Fruit fly (Drosophila melanogaster) whole organism, embryonic: ENCODE data around the gene CG31131.

ENCODE experiments used
- Asciz ChIP-seq: fragments of 200-800 bp; sonication (Bioruptor generic); optimal IDR thresholded peaks from 2 replicates; lab custom pipeline; 2017; ENCODE audit warnings: missing biosample characterization, mild to moderate bottlenecking, missing genetic modification characterization, missing genetic modification reagents
- B-H1 ChIP-seq: fragments of 200-800 bp; sonication (Bioruptor generic); IDR thresholded peaks from 3 replicates; pipeline ENCODE4 v1.3.6; 2022; ENCODE audit warnings: missing biosample characterization, missing genetic modification characterization
- BEAF-32 ChIP-seq: fragments of 200-800 bp; sonication (Bioruptor generic); optimal IDR thresholded peaks from 3 replicates; lab custom pipeline; 2017; ENCODE audit warnings: missing biosample characterization, missing genetic modification characterization, mild to moderate bottlenecking, moderate library complexity, missing genetic modification reagents
- CG11696 ChIP-seq: fragments of 200-800 bp; sonication (Bioruptor generic); IDR thresholded peaks from 2 replicates; pipeline ENCODE4 v1.3.6; 2022; ENCODE audit warnings: missing biosample characterization, missing genetic modification characterization
- CG14441 ChIP-seq: fragments of 200-800 bp; sonication (Bioruptor generic); IDR thresholded peaks from 2 replicates; pipeline ENCODE4 v1.3.6; 2022; ENCODE audit warnings: missing biosample characterization, missing genetic modification characterization
- CG14860 ChIP-seq: fragments of 200-800 bp; sonication (Bioruptor generic); IDR thresholded peaks from 3 replicates; pipeline ENCODE4 v1.3.6; 2022; ENCODE audit warnings: missing biosample characterization, missing genetic modification characterization; ENCODE audit not compliant: partially characterized antibody
- CG15073 ChIP-seq: fragments of 200-800 bp; sonication (Bioruptor generic); optimal IDR thresholded peaks from 2 replicates; lab custom pipeline; 2016; ENCODE audit warnings: missing biosample characterization, missing genetic modification characterization
- CG16863 ChIP-seq: fragments of 200-800 bp; sonication (Bioruptor generic); optimal IDR thresholded peaks from 3 replicates; lab custom pipeline; 2016; ENCODE audit warnings: missing biosample characterization, missing genetic modification characterization
- CG17359 ChIP-seq: fragments of 200-800 bp; sonication (Bioruptor generic); optimal IDR thresholded peaks from 3 replicates; lab custom pipeline; 2018; ENCODE audit warnings: missing biosample characterization, mild to moderate bottlenecking, missing genetic modification characterization, moderate library complexity
- CG2120 ChIP-seq: fragments of 200-800 bp; sonication (Bioruptor generic); optimal IDR thresholded peaks from 3 replicates; lab custom pipeline; 2016; ENCODE audit warnings: missing biosample characterization, missing genetic modification characterization
- CG3163 ChIP-seq: fragments of 200-800 bp; sonication (Bioruptor generic); optimal IDR thresholded peaks from 3 replicates; lab custom pipeline; 2016; ENCODE audit warnings: missing biosample characterization, missing genetic modification characterization
- CG33557 ChIP-seq: fragments of 200-800 bp; sonication (Bioruptor generic); optimal IDR thresholded peaks from 2 replicates; lab custom pipeline; 2019; ENCODE audit warnings: missing biosample characterization, mild to moderate bottlenecking, missing genetic modification characterization, moderate library complexity
- CG4730 ChIP-seq: fragments of 200-800 bp; sonication (Bioruptor generic); IDR thresholded peaks from 2 replicates; pipeline ENCODE4 v1.3.6; 2022; ENCODE audit warnings: missing biosample characterization, missing genetic modification characterization
- CG6683 ChIP-seq: fragments of 200-800 bp; sonication (Bioruptor generic); optimal IDR thresholded peaks from 2 replicates; lab custom pipeline; 2017; ENCODE audit warnings: missing biosample characterization, mild to moderate bottlenecking, missing genetic modification characterization, missing genetic modification reagents
- CG6813 ChIP-seq: fragments of 200-800 bp; sonication (Bioruptor generic); optimal IDR thresholded peaks from 2 replicates; lab custom pipeline; 2017; ENCODE audit warnings: missing biosample characterization, missing genetic modification characterization, mild to moderate bottlenecking, moderate library complexity, missing genetic modification reagents
- CG6854 ChIP-seq: fragments of 200-800 bp; sonication (Bioruptor generic); optimal IDR thresholded peaks from 3 replicates; lab custom pipeline; 2017; ENCODE audit warnings: missing biosample characterization, mild to moderate bottlenecking, missing genetic modification characterization
- CG7357 ChIP-seq: fragments of 200-800 bp; sonication (Bioruptor generic); IDR thresholded peaks from 3 replicates; pipeline ENCODE4 v1.3.6; 2022; ENCODE audit warnings: missing biosample characterization, missing genetic modification characterization
- CG8290 ChIP-seq, 3 experiments: fragments of 200-800 bp; sonication (Bioruptor generic); optimal IDR thresholded peaks; 2 replicates each; lab custom pipeline; 2016 to 2019; ENCODE audit warnings: missing biosample characterization in 3 of 3, missing genetic modification characterization in 3 of 3, mild to moderate bottlenecking in 2 of 3, moderate library complexity in 1 of 3
- CG8924 ChIP-seq: fragments of 200-800 bp; optimal IDR thresholded peaks from 3 replicates; lab custom pipeline; 2019; ENCODE audit warnings: missing biosample characterization, mild to moderate bottlenecking, missing genetic modification characterization, moderate library complexity
- CG9932 ChIP-seq: fragments of 200-800 bp; sonication (Bioruptor generic); IDR thresholded peaks from 2 replicates; pipeline ENCODE4 v1.3.6; 2022; ENCODE audit warnings: missing biosample characterization, missing genetic modification characterization
- Fer1 ChIP-seq: fragments of 200-800 bp; sonication (Bioruptor generic); optimal IDR thresholded peaks from 2 replicates; lab custom pipeline; 2017; ENCODE audit warnings: missing biosample characterization, mild to moderate bottlenecking, missing genetic modification characterization
- Jarid2 ChIP-seq: fragments of 200-800 bp; sonication (Bioruptor generic); optimal IDR thresholded peaks from 3 replicates; lab custom pipeline; 2017; ENCODE audit warnings: mild to moderate bottlenecking, missing biosample characterization, missing genetic modification reagents, missing genetic modification characterization
- Myb ChIP-seq: fragments of 200-800 bp; sonication (Bioruptor generic); optimal IDR thresholded peaks from 2 replicates; lab custom pipeline; 2016; ENCODE audit warnings: missing biosample characterization, missing genetic modification characterization
- Nf-YA ChIP-seq: fragments of 200-800 bp; sonication (Bioruptor generic); IDR thresholded peaks from 2 replicates; pipeline ENCODE4 v1.3.6; 2022; ENCODE audit warnings: missing biosample characterization, missing genetic modification characterization
- Nf-YC ChIP-seq: fragments of 200-800 bp; optimal IDR thresholded peaks from 3 replicates; lab custom pipeline; 2019; ENCODE audit warnings: missing biosample characterization, mild to moderate bottlenecking, missing genetic modification characterization, moderate library complexity
- Oli ChIP-seq: fragments of 200-800 bp; sonication (Bioruptor generic); optimal IDR thresholded peaks from 2 replicates; lab custom pipeline; 2018; ENCODE audit warnings: missing biosample characterization, mild to moderate bottlenecking, missing genetic modification characterization, moderate library complexity
- Trl ChIP-seq, 3 experiments: fragments of >200 bp in 2 of 3; fragments of 200-800 bp in 1 of 3; sonication (Bioruptor generic) in 1 of 3; optimal IDR thresholded peaks; 2 replicates in 1 of 3; 3 replicates in 2 of 3; lab custom pipeline; 2016 to 2017; ENCODE audit warnings: missing biosample characterization in 1 of 3, missing genetic modification characterization in 1 of 3
- ara ChIP-seq: fragments of 200-800 bp; sonication (Bioruptor generic); IDR thresholded peaks from 2 replicates; pipeline ENCODE4 v1.3.6; 2022; ENCODE audit warnings: missing biosample characterization, missing genetic modification characterization
- cato ChIP-seq: fragments of 200-800 bp; sonication (Bioruptor generic); optimal IDR thresholded peaks from 2 replicates; lab custom pipeline; 2016; ENCODE audit warnings: missing biosample characterization, missing genetic modification characterization, borderline replicate concordance
- caup ChIP-seq: fragments of 200-800 bp; sonication (Bioruptor generic); optimal IDR thresholded peaks from 3 replicates; lab custom pipeline; 2017; ENCODE audit warnings: missing biosample characterization, mild to moderate bottlenecking, missing genetic modification characterization, moderate library complexity; ENCODE audit not compliant: severe bottlenecking
- chif ChIP-seq, 2 experiments: fragments of 200-800 bp; sonication (Bioruptor generic); optimal IDR thresholded peaks; 3 replicates each; lab custom pipeline; 2016; ENCODE audit warnings: missing biosample characterization in 2 of 2, missing genetic modification characterization in 2 of 2
- ci ChIP-seq: fragments of 200-800 bp; sonication (Bioruptor generic); IDR thresholded peaks from 3 replicates; pipeline ENCODE4 v1.3.6; 2022; ENCODE audit warnings: missing biosample characterization, missing genetic modification characterization
- croc ChIP-seq: fragments of 200-800 bp; sonication (Bioruptor generic); conservative IDR thresholded peaks from 3 replicates; pipeline ENCODE4 v1.3.6; 2022; ENCODE audit warnings: missing biosample characterization, missing genetic modification characterization
- da ChIP-seq: fragments of 200-800 bp; sonication (Bioruptor generic); optimal IDR thresholded peaks from 2 replicates; lab custom pipeline; 2016; ENCODE audit warnings: missing biosample characterization, missing genetic modification characterization
- fd96Cb ChIP-seq: fragments of 200-800 bp; sonication (Bioruptor generic); optimal IDR thresholded peaks from 2 replicates; lab custom pipeline; 2018; ENCODE audit warnings: missing biosample characterization, mild to moderate bottlenecking, missing genetic modification characterization, moderate library complexity
- gfzf ChIP-seq: fragments of 200-800 bp; sonication (Bioruptor generic); optimal IDR thresholded peaks from 2 replicates; lab custom pipeline; 2016; ENCODE audit warnings: missing biosample characterization, mild to moderate bottlenecking, missing genetic modification characterization, moderate library complexity
- ind ChIP-seq: fragments of 200-800 bp; sonication (Bioruptor generic); optimal IDR thresholded peaks from 3 replicates; lab custom pipeline; 2016; ENCODE audit warnings: missing biosample characterization, missing genetic modification characterization
- kah ChIP-seq: fragments of 200-800 bp; sonication (Bioruptor generic); optimal IDR thresholded peaks from 2 replicates; lab custom pipeline; 2018; ENCODE audit warnings: missing biosample characterization, mild to moderate bottlenecking, missing genetic modification characterization
- lilli ChIP-seq: fragments of 200-800 bp; sonication (Bioruptor generic); optimal IDR thresholded peaks from 3 replicates; lab custom pipeline; 2016; ENCODE audit warnings: missing biosample characterization, missing genetic modification characterization
- mirr ChIP-seq: fragments of 200-800 bp; sonication (Bioruptor generic); optimal IDR thresholded peaks from 3 replicates; lab custom pipeline; 2018; ENCODE audit warnings: missing biosample characterization, mild to moderate bottlenecking, missing genetic modification characterization
- odd ChIP-seq: fragments of 200-800 bp; sonication (Bioruptor generic); optimal IDR thresholded peaks from 2 replicates; lab custom pipeline; 2017; ENCODE audit warnings: missing biosample characterization, mild to moderate bottlenecking, missing genetic modification characterization
- pfk ChIP-seq: fragments of 200-800 bp; sonication (Bioruptor generic); optimal IDR thresholded peaks from 2 replicates; lab custom pipeline; 2018; ENCODE audit warnings: missing biosample characterization, mild to moderate bottlenecking, missing genetic modification characterization, moderate library complexity
- pros ChIP-seq: fragments of 200-800 bp; sonication (Bioruptor generic); optimal IDR thresholded peaks from 3 replicates; lab custom pipeline; 2019; ENCODE audit warnings: missing biosample characterization, mild to moderate bottlenecking, missing genetic modification characterization, moderate library complexity
- salm ChIP-seq: fragments of 200-800 bp; sonication (Bioruptor generic); optimal IDR thresholded peaks from 2 replicates; lab custom pipeline; 2018; ENCODE audit warnings: missing biosample characterization, mild to moderate bottlenecking, missing genetic modification characterization
- sd ChIP-seq: fragments of 200-800 bp; sonication (Bioruptor generic); optimal IDR thresholded peaks from 3 replicates; lab custom pipeline; 2018; ENCODE audit warnings: missing biosample characterization, mild to moderate bottlenecking, missing genetic modification characterization, moderate library complexity
- shn ChIP-seq: fragments of 200-800 bp; sonication (Bioruptor generic); optimal IDR thresholded peaks from 3 replicates; lab custom pipeline; 2016; ENCODE audit warnings: missing biosample characterization, missing genetic modification characterization
- stc ChIP-seq: fragments of 200-800 bp; sonication (Bioruptor generic); IDR thresholded peaks from 2 replicates; pipeline ENCODE4 v1.3.6; 2022; ENCODE audit warnings: missing biosample characterization, missing genetic modification characterization
- sug ChIP-seq: fragments of 200-800 bp; optimal IDR thresholded peaks from 2 replicates; lab custom pipeline; 2019; ENCODE audit warnings: missing biosample characterization, mild to moderate bottlenecking, missing genetic modification characterization, moderate library complexity
- tgo ChIP-seq: fragments of 200-800 bp; sonication (Bioruptor generic); IDR thresholded peaks from 3 replicates; pipeline ENCODE4 v1.3.6; 2022; ENCODE audit warnings: missing biosample characterization, missing genetic modification characterization
- tin ChIP-seq: fragments of 200-800 bp; sonication (Bioruptor generic); optimal IDR thresholded peaks from 3 replicates; lab custom pipeline; 2016; ENCODE audit warnings: missing biosample characterization, missing genetic modification characterization

The CG31131 gene

dm6 chr3R:27919385-27919789 lies 43.6 kb downstream of the CG31131 start, which contains the start of gene Boh1 (continued):
- TF ChIP-seq ara, result no peak
- TF ChIP-seq CG4730 (GFP tag; lab: Robert Waterston, UW), result no peak
- TF ChIP-seq CG15073 (GFP tag; lab: Kevin White, UChicago), result no peak
- no peak for TF ChIP-seq Nf-YA
- TF ChIP-seq tin (GFP tag; lab: Kevin White, UChicago), result no peak
- peak; percentile 8 for TF ChIP-seq BEAF-32 (GFP tag; lab: Kevin White, UChicago)
- no peak for TF ChIP-seq CG8290 (GFP tag; optimal IDR thresholded peaks at IDR 0.05; lab: Kevin White, UChicago)
- no peak for TF ChIP-seq CG8290 (tag; optimal IDR thresholded peaks at IDR 0.05; lab: Kevin White, UChicago)
- peak; percentile 53 for TF ChIP-seq Fer1 (GFP tag; lab: Kevin White, UChicago)
- TF ChIP-seq CG3163 (GFP tag; lab: Kevin White, UChicago), result no peak
- peak; percentile 48 for TF ChIP-seq sug
- no peak for TF ChIP-seq odd (GFP tag; lab: Kevin White, UChicago)
- no peak for TF ChIP-seq sd
- no peak for TF ChIP-seq B-H1 (GFP tag; lab: Robert Waterston, UW)
- no peak for TF ChIP-seq cato (GFP tag; lab: Kevin White, UChicago)
- no peak for TF ChIP-seq da (GFP tag; lab: Kevin White, UChicago)
- TF ChIP-seq CG17359, result peak; percentile 26
- TF ChIP-seq pros (GFP tag; lab: Kevin White, UChicago), result no peak
- TF ChIP-seq mirr, result no peak
- TF ChIP-seq ind (GFP tag; lab: Kevin White, UChicago), result no peak
- TF ChIP-seq CG6683 (GFP tag; lab: Kevin White, UChicago), result no peak
- no peak for TF ChIP-seq CG6854 (GFP tag; lab: Kevin White, UChicago)
- TF ChIP-seq CG14860, result no peak
- TF ChIP-seq CG33557 (GFP tag; lab: Kevin White, UChicago), result peak; percentile 37
- no peak for TF ChIP-seq fd96Cb (tag; lab: Kevin White, UChicago)
- peak; percentile 12 for TF ChIP-seq lilli (GFP tag; lab: Kevin White, UChicago)
- no peak for TF ChIP-seq CG16863 (GFP tag; lab: Kevin White, UChicago)
- no peak for TF ChIP-seq Oli (tag; lab: Kevin White, UChicago)
- TF ChIP-seq CG9932, result no peak
- no peak for TF ChIP-seq salm
- no peak for TF ChIP-seq CG7357
- peak; percentile 28; the same call in 1 of the 2 replicates for TF ChIP-seq CG14441 (GFP tag; lab: Robert Waterston, UW)
- TF ChIP-seq croc (GFP tag; lab: Robert Waterston, UW), result no peak
- no peak for TF ChIP-seq CG11696
- TF ChIP-seq CG6813 (GFP tag; lab: Kevin White, UChicago), result no peak
- no peak for TF ChIP-seq kah (GFP tag; lab: Kevin White, UChicago)
- TF ChIP-seq Jarid2, result no peak
- TF ChIP-seq tgo, result peak; percentile 24; the same call in 1 of the 3 replicates
- TF ChIP-seq Myb (GFP tag; lab: Kevin White, UChicago), result no peak
- TF ChIP-seq gfzf (GFP tag; lab: Kevin White, UChicago), result no peak
- TF ChIP-seq chif (GFP tag; optimal IDR thresholded peaks at IDR 0.05; lab: Kevin White, UChicago), result no peak
- peak; percentile 59 for TF ChIP-seq Nf-YC (tag; lab: Kevin White, UChicago)
- no peak for TF ChIP-seq pfk (GFP tag; lab: Kevin White, UChicago)
- no peak for TF ChIP-seq Asciz (GFP tag; lab: Kevin White, UChicago)
- no peak for TF ChIP-seq ci (GFP tag; lab: Robert Waterston, UW)
- TF ChIP-seq caup (GFP tag; lab: Kevin White, UChicago), result peak; percentile 15
- TF ChIP-seq CG2120 (GFP tag; lab: Kevin White, UChicago), result peak; percentile 3
- peak; percentile 62 for TF ChIP-seq CG8924 (tag; lab: Kevin White, UChicago)
- TF ChIP-seq Trl (optimal IDR thresholded peaks at IDR 0.05; lab: Kevin White, UChicago), result no peak
- TF ChIP-seq Trl (GFP tag; optimal IDR thresholded peaks at IDR 0.05; lab: Kevin White, UChicago), result no peak
- TF ChIP-seq stc (GFP tag; lab: Robert Waterston, UW), result no peak
- no peak for TF ChIP-seq shn (GFP tag; lab: Kevin White, UChicago)
